Fruit fly (Drosophila melanogaster): ENCODE results near the gene cal1.

The cal1 gene

dm6 chr3R:17039993-17040807 is 47.9 kb upstream of the cal1 start, which contains the start of the genes CG18213 and Trm7-32 (continued):
- TF ChIP-seq E2f2 (GFP tag; IDR thresholded peaks at IDR 0.05) (peak; percentile 80), ato (GFP tag; IDR thresholded peaks at IDR 0.05; ENCODE audit: partially characterized antibody) (peak; percentile 70), zfh2 (GFP tag; optimal IDR thresholded peaks at IDR 0.05) (peak; percentile 33), CG7928 (GFP tag; optimal IDR thresholded peaks at IDR 0.05) (peak; percentile 88), gro (GFP tag; optimal IDR thresholded peaks at IDR 0.05) (peak; percentile 27), Dll (GFP tag; IDR thresholded peaks at IDR 0.05; ENCODE audit: partially characterized antibody) (peak; percentile 83), CG11504 (tag; optimal IDR thresholded peaks at IDR 0.05) (no peak), CG7372 (GFP tag; IDR thresholded peaks at IDR 0.05) (peak; percentile 10; the same call in 1 of the 2 replicates), CG9817 (tag; optimal IDR thresholded peaks at IDR 0.05) (peak; percentile 35), CG9876 (GFP tag; optimal IDR thresholded peaks at IDR 0.05) (peak; percentile 15), Asciz (GFP tag; optimal IDR thresholded peaks at IDR 0.05) (no peak), Dp (GFP tag; optimal IDR thresholded peaks at IDR 0.05) (peak; percentile 71), Rx (GFP tag; IDR thresholded peaks at IDR 0.05) (no peak), tna (GFP tag; IDR thresholded peaks at IDR 0.05; ENCODE audit: partially characterized antibody) (peak; percentile 80), MBD-R2 (GFP tag; IDR thresholded peaks at IDR 0.05) (peak; percentile 72), luna (GFP tag; optimal IDR thresholded peaks at IDR 0.05) (peak; percentile 3), CG12659 (GFP tag; optimal IDR thresholded peaks at IDR 0.05) (peak; percentile 55), inv (GFP tag; IDR thresholded peaks at IDR 0.05; ENCODE audit: partially characterized antibody) (peak; percentile 79), vnd (GFP tag; IDR thresholded peaks at IDR 0.05; ENCODE audit: partially characterized antibody) (peak; percentile 86), CG12155 (GFP tag; optimal IDR thresholded peaks at IDR 0.05) (peak; percentile 23), Sry-δ (GFP tag; optimal IDR thresholded peaks at IDR 0.05) (peak; percentile 77), knrl (GFP tag; IDR thresholded peaks at IDR 0.05; ENCODE audit: partially characterized antibody) (peak; percentile 84), Bgb (GFP tag; IDR thresholded peaks at IDR 0.05; ENCODE audit: partially characterized antibody) (peak; percentile 92)

DNA sequence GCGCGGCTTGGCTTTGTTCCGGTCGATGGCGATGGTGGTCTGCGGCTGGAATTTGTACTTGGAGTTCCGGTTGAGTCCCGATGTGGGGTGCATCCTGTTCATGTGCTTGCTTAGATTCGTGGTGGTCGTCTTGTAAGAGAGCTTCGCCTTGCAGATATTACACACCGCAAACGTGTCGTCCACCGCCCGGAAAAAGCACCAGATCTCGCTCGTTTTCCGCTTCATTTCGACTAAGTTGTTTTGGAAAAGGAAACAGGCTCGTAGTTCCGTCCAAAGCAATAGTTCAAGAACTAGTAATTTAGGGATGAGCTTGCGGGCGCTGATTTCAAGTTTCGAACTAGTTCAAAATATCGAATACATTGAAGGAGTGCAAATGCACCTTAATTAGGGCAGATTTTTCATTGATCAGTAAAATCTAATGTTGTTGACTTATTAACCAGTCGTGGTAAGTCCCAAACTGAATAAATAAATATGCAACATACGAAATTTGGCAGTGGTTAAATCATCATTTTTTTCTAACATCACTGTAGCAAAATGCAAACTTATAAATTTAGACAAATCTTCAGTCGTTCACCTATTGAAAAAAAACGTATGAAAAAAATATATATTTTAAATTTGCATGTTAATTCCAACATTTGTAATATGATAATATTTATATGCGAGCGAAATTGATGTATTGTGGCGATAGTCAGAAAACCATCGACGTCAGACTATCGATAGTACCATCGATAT is 45.1 kb upstream of the cal1 start, which contains the start of the genes bdwf and Patr-1:
Gene bdwf, minus strand, starts transcription at position 299 of the 732 bp plus-strand sequence.
Gene Patr-1, plus strand, starts transcription at position 727 of the 732 bp plus-strand sequence.
- TF ChIP-seq CG10267 (tag; optimal IDR thresholded peaks at IDR 0.05) = peak; percentile 44
- no peak for TF ChIP-seq D19B (GFP tag; optimal IDR thresholded peaks at IDR 0.05)
- no peak for TF ChIP-seq BtbVII (GFP tag; optimal IDR thresholded peaks at IDR 0.05)
- no peak for TF ChIP-seq CG33557 (GFP tag; optimal IDR thresholded peaks at IDR 0.05)
- no peak for TF ChIP-seq Bteb2 (GFP tag; optimal IDR thresholded peaks at IDR 0.05)
- TF ChIP-seq maf-S (GFP tag; optimal IDR thresholded peaks at IDR 0.05) = no peak
- peak; percentile 10 for TF ChIP-seq slp2 (GFP tag; optimal IDR thresholded peaks at IDR 0.05)
- no peak for TF ChIP-seq Lim3 (GFP tag; IDR thresholded peaks at IDR 0.05)
- TF ChIP-seq Ssrp (tag; optimal IDR thresholded peaks at IDR 0.05) = peak; percentile 17
- peak; percentile 95 for TF ChIP-seq chinmo (GFP tag; IDR thresholded peaks at IDR 0.05; ENCODE audit: partially characterized antibody)
- no peak for TF ChIP-seq CkIIα-i1 (GFP tag; IDR thresholded peaks at IDR 0.05)
- TF ChIP-seq croc (GFP tag; conservative IDR thresholded peaks at IDR 0.05) = no peak
- no peak for TF ChIP-seq CG6272 (GFP tag; IDR thresholded peaks at IDR 0.05)
- no peak for TF ChIP-seq Mrtf (GFP tag; IDR thresholded peaks at IDR 0.05)
- peak; percentile 69 for TF ChIP-seq nmo (GFP tag; optimal IDR thresholded peaks at IDR 0.05)
- peak; percentile 25 for TF ChIP-seq lbe (GFP tag; optimal IDR thresholded peaks at IDR 0.05)
- peak; percentile 50 for TF ChIP-seq exex (tag; optimal IDR thresholded peaks at IDR 0.05)
- TF ChIP-seq CG17568 (GFP tag; optimal IDR thresholded peaks at IDR 0.05) = no peak
- peak; percentile 87 for TF ChIP-seq CG7963 (GFP tag; IDR thresholded peaks at IDR 0.05; ENCODE audit: partially characterized antibody)
- TF ChIP-seq ap (GFP tag; IDR thresholded peaks at IDR 0.05) = no peak
- TF ChIP-seq CG3847 (GFP tag; IDR thresholded peaks at IDR 0.05) = peak; percentile 25; the same call in 1 of the 2 replicates
- TF ChIP-seq Ptx1 (GFP tag; IDR thresholded peaks at IDR 0.05) = no peak
- no peak for TF ChIP-seq CG13123 (GFP tag; optimal IDR thresholded peaks at IDR 0.05)
- TF ChIP-seq HLHmδ (GFP tag; optimal IDR thresholded peaks at IDR 0.05) = no peak

Data from whole organism, embryonic.